Fruit fly (Drosophila melanogaster) whole organism, embryonic: ENCODE measurements around the gene Ilp6.

ENCODE experiments used
- Adf1 ChIP-seq: fragments of 200-800 bp; sonication (Bioruptor generic); IDR thresholded peaks from 2 replicates; pipeline ENCODE4 v1.3.6; 2022; ENCODE audit warnings: missing biosample characterization, missing genetic modification characterization
- BEAF-32 ChIP-seq: fragments of 200-800 bp; sonication (Bioruptor generic); optimal IDR thresholded peaks from 3 replicates; lab custom pipeline; 2017; ENCODE audit warnings: missing biosample characterization, missing genetic modification characterization, mild to moderate bottlenecking, moderate library complexity, missing genetic modification reagents
- BtbVII ChIP-seq: fragments of 200-800 bp; sonication (Bioruptor generic); optimal IDR thresholded peaks from 3 replicates; lab custom pipeline; 2017; ENCODE audit warnings: missing biosample characterization, mild to moderate bottlenecking, missing genetic modification characterization
- CG1024 ChIP-seq: fragments of 200-800 bp; sonication (Bioruptor generic); IDR thresholded peaks from 2 replicates; pipeline ENCODE4 v1.3.6; 2022; ENCODE audit warnings: missing biosample characterization, missing genetic modification characterization
- CG10366 ChIP-seq: fragments of 200-800 bp; sonication (Bioruptor generic); IDR thresholded peaks from 2 replicates; pipeline ENCODE4 v1.3.6; 2022; ENCODE audit warnings: missing biosample characterization, missing genetic modification characterization
- CG10979 ChIP-seq: fragments of 200-800 bp; sonication (Bioruptor generic); optimal IDR thresholded peaks from 2 replicates; lab custom pipeline; 2018; ENCODE audit warnings: missing biosample characterization, mild to moderate bottlenecking, missing genetic modification characterization, moderate library complexity
- CG11093 ChIP-seq: fragments of 200-800 bp; sonication (Bioruptor generic); IDR thresholded peaks from 3 replicates; pipeline ENCODE4 v1.3.6; 2022; ENCODE audit warnings: missing biosample characterization, missing genetic modification characterization
- CG11696 ChIP-seq: fragments of 200-800 bp; sonication (Bioruptor generic); IDR thresholded peaks from 2 replicates; pipeline ENCODE4 v1.3.6; 2022; ENCODE audit warnings: missing biosample characterization, missing genetic modification characterization
- CG11723 ChIP-seq: fragments of 200-800 bp; sonication (Bioruptor generic); optimal IDR thresholded peaks from 2 replicates; lab custom pipeline; 2017; ENCODE audit warnings: missing biosample characterization, mild to moderate bottlenecking, missing genetic modification characterization
- CG1233 ChIP-seq: fragments of 200-800 bp; sonication (Bioruptor generic); optimal IDR thresholded peaks from 4 replicates; lab custom pipeline; 2018; ENCODE audit warnings: missing biosample characterization, mild to moderate bottlenecking, missing genetic modification characterization
- CG13123 ChIP-seq: fragments of 200-800 bp; sonication (Bioruptor generic); optimal IDR thresholded peaks from 2 replicates; lab custom pipeline; 2016; ENCODE audit warnings: missing biosample characterization, missing genetic modification characterization
- CG15696 ChIP-seq: fragments of 200-800 bp; sonication (Bioruptor generic); optimal IDR thresholded peaks from 2 replicates; lab custom pipeline; 2019; ENCODE audit warnings: missing biosample characterization, mild to moderate bottlenecking, missing genetic modification characterization, moderate library complexity
- CG1647 ChIP-seq: fragments of 200-800 bp; sonication (Bioruptor generic); optimal IDR thresholded peaks from 3 replicates; lab custom pipeline; 2016; ENCODE audit warnings: missing biosample characterization, missing genetic modification characterization
- CG16813 ChIP-seq: fragments of 200-800 bp; sonication (Bioruptor generic); IDR thresholded peaks from 3 replicates; pipeline ENCODE4 v1.3.6; 2022; ENCODE audit warnings: missing biosample characterization, missing genetic modification characterization; ENCODE audit not compliant: partially characterized antibody
- CG17612 ChIP-seq: fragments of 200-800 bp; sonication (Bioruptor generic); IDR thresholded peaks from 2 replicates; pipeline ENCODE4 v1.3.6; 2022; ENCODE audit warnings: missing biosample characterization, missing genetic modification characterization
- CG32767 ChIP-seq: fragments of 200-800 bp; sonication (Bioruptor generic); IDR thresholded peaks from 2 replicates; pipeline ENCODE4 v1.3.6; 2022; ENCODE audit warnings: missing biosample characterization, missing genetic modification characterization
- CG34224 ChIP-seq: fragments of 200-800 bp; sonication (Bioruptor generic); IDR thresholded peaks from 3 replicates; pipeline ENCODE4 v1.3.6; 2022; ENCODE audit warnings: missing biosample characterization, missing genetic modification characterization; ENCODE audit not compliant: partially characterized antibody
- CG3995 ChIP-seq: fragments of 200-800 bp; sonication (Bioruptor generic); optimal IDR thresholded peaks from 3 replicates; lab custom pipeline; 2016; ENCODE audit warnings: missing biosample characterization, missing genetic modification characterization
- CG4730 ChIP-seq: fragments of 200-800 bp; sonication (Bioruptor generic); IDR thresholded peaks from 2 replicates; pipeline ENCODE4 v1.3.6; 2022; ENCODE audit warnings: missing biosample characterization, missing genetic modification characterization
- CG4820 ChIP-seq: fragments of 200-800 bp; sonication (Bioruptor generic); optimal IDR thresholded peaks from 3 replicates; lab custom pipeline; 2016; ENCODE audit warnings: missing biosample characterization, missing genetic modification characterization
- CG6765 ChIP-seq: fragments of 200-800 bp; sonication (Bioruptor generic); optimal IDR thresholded peaks from 3 replicates; lab custom pipeline; 2017; ENCODE audit warnings: missing biosample characterization, mild to moderate bottlenecking, missing genetic modification characterization
- CG6813 ChIP-seq: fragments of 200-800 bp; sonication (Bioruptor generic); optimal IDR thresholded peaks from 2 replicates; lab custom pipeline; 2017; ENCODE audit warnings: missing biosample characterization, missing genetic modification characterization, mild to moderate bottlenecking, moderate library complexity, missing genetic modification reagents
- CG7839 ChIP-seq: fragments of 200-800 bp; sonication (Bioruptor generic); optimal IDR thresholded peaks from 3 replicates; lab custom pipeline; 2018; ENCODE audit warnings: missing biosample characterization, mild to moderate bottlenecking, missing genetic modification characterization, moderate library complexity
- D ChIP-seq, 2 experiments: fragments of 200-800 bp in 1 of 2; fragments of >200 bp in 1 of 2; sonication (Bioruptor generic) in 1 of 2; optimal IDR thresholded peaks; 2 replicates in 1 of 2; 3 replicates in 1 of 2; lab custom pipeline; 2017; ENCODE audit warnings: mild to moderate bottlenecking in 1 of 2, missing biosample characterization in 1 of 2, missing genetic modification characterization in 1 of 2, missing genetic modification reagents in 1 of 2
- Dad ChIP-seq: fragments of 200-800 bp; sonication (Bioruptor generic); optimal IDR thresholded peaks from 3 replicates; lab custom pipeline; 2016; ENCODE audit warnings: missing biosample characterization, missing genetic modification characterization
- Dbx ChIP-seq: fragments of 200-800 bp; sonication (Bioruptor generic); IDR thresholded peaks from 3 replicates; pipeline ENCODE4 v1.3.6; 2022; ENCODE audit warnings: missing biosample characterization, missing genetic modification characterization
- E2f1 ChIP-seq: fragments of 200-800 bp; sonication (Bioruptor generic); IDR thresholded peaks from 2 replicates; pipeline ENCODE4 v1.3.6; 2022; ENCODE audit warnings: missing biosample characterization, missing genetic modification characterization
- H15 ChIP-seq: fragments of 200-800 bp; sonication (Bioruptor generic); IDR thresholded peaks from 3 replicates; pipeline ENCODE4 v1.3.6; 2022; ENCODE audit warnings: missing biosample characterization, missing genetic modification characterization
- HLHmδ ChIP-seq: fragments of 200-800 bp; sonication (Bioruptor generic); optimal IDR thresholded peaks from 2 replicates; lab custom pipeline; 2018; ENCODE audit warnings: missing biosample characterization, mild to moderate bottlenecking, missing genetic modification characterization, moderate library complexity
- Jarid2 ChIP-seq: fragments of 200-800 bp; sonication (Bioruptor generic); optimal IDR thresholded peaks from 3 replicates; lab custom pipeline; 2017; ENCODE audit warnings: mild to moderate bottlenecking, missing biosample characterization, missing genetic modification reagents, missing genetic modification characterization
- Max ChIP-seq: fragments of 200-800 bp; sonication (Bioruptor generic); optimal IDR thresholded peaks from 2 replicates; lab custom pipeline; 2016; ENCODE audit warnings: missing biosample characterization, mild to moderate bottlenecking, missing genetic modification characterization
- Myb ChIP-seq: fragments of 200-800 bp; sonication (Bioruptor generic); optimal IDR thresholded peaks from 2 replicates; lab custom pipeline; 2016; ENCODE audit warnings: missing biosample characterization, missing genetic modification characterization
- NK7.1 ChIP-seq: fragments of 200-800 bp; sonication (Bioruptor generic); optimal IDR thresholded peaks from 3 replicates; lab custom pipeline; 2016; ENCODE audit warnings: missing biosample characterization, missing genetic modification characterization
- Side ChIP-seq: fragments of 200-800 bp; sonication (Bioruptor generic); optimal IDR thresholded peaks from 2 replicates; lab custom pipeline; 2016; ENCODE audit warnings: missing biosample characterization, missing genetic modification characterization
- Sry-δ ChIP-seq: fragments of 200-800 bp; sonication (Bioruptor generic); optimal IDR thresholded peaks from 2 replicates; lab custom pipeline; 2016; ENCODE audit warnings: missing biosample characterization, missing genetic modification characterization
- Xbp1 ChIP-seq: fragments of 200-800 bp; sonication (Bioruptor generic); optimal IDR thresholded peaks from 3 replicates; lab custom pipeline; 2016; ENCODE audit warnings: missing biosample characterization, mild to moderate bottlenecking, missing genetic modification characterization
- ab ChIP-seq: fragments of 200-800 bp; sonication (Bioruptor generic); optimal IDR thresholded peaks from 2 replicates; lab custom pipeline; 2016; ENCODE audit warnings: missing biosample characterization, missing genetic modification characterization
- bab2 ChIP-seq: fragments of 200-800 bp; sonication (Bioruptor generic); optimal IDR thresholded peaks from 2 replicates; lab custom pipeline; 2016; ENCODE audit warnings: missing biosample characterization, missing genetic modification characterization
- cwo ChIP-seq: fragments of 200-800 bp; sonication (Bioruptor generic); optimal IDR thresholded peaks from 3 replicates; lab custom pipeline; 2017; ENCODE audit warnings: missing biosample characterization, missing genetic modification characterization, mild to moderate bottlenecking, moderate library complexity, missing genetic modification reagents
- ftz-f1 ChIP-seq: fragments of 200-800 bp; sonication (Bioruptor generic); optimal IDR thresholded peaks from 2 replicates; lab custom pipeline; 2016; ENCODE audit warnings: missing biosample characterization, missing genetic modification characterization
- fu2 ChIP-seq: fragments of 200-800 bp; sonication (Bioruptor generic); optimal IDR thresholded peaks from 2 replicates; lab custom pipeline; 2016; ENCODE audit warnings: missing biosample characterization, missing genetic modification characterization
- gce ChIP-seq: fragments of 200-800 bp; sonication (Bioruptor generic); IDR thresholded peaks from 3 replicates; pipeline ENCODE4 v1.3.6; 2022; ENCODE audit warnings: missing biosample characterization, missing genetic modification characterization
- grau ChIP-seq: fragments of 200-800 bp; optimal IDR thresholded peaks from 3 replicates; lab custom pipeline; 2019; ENCODE audit warnings: missing biosample characterization, mild to moderate bottlenecking, missing genetic modification characterization, moderate library complexity
- gt ChIP-seq: fragments of 200-800 bp; sonication (Bioruptor generic); IDR thresholded peaks from 2 replicates; pipeline ENCODE4 v1.3.6; 2022; ENCODE audit warnings: missing biosample characterization, missing genetic modification characterization
- klu ChIP-seq: fragments of 200-800 bp; sonication (Bioruptor generic); IDR thresholded peaks from 2 replicates; pipeline ENCODE4 v1.3.6; 2022; ENCODE audit warnings: missing biosample characterization, missing genetic modification characterization
- lmd ChIP-seq: fragments of 200-800 bp; sonication (Bioruptor generic); IDR thresholded peaks from 2 replicates; pipeline ENCODE4 v1.3.6; 2022; ENCODE audit warnings: missing biosample characterization, missing genetic modification characterization
- nmo ChIP-seq: fragments of 200-800 bp; sonication (Bioruptor generic); optimal IDR thresholded peaks from 2 replicates; lab custom pipeline; 2018; ENCODE audit warnings: missing biosample characterization, mild to moderate bottlenecking, missing genetic modification characterization, moderate library complexity
- slbo ChIP-seq: fragments of 200-800 bp; sonication (Bioruptor generic); IDR thresholded peaks from 2 replicates; pipeline ENCODE4 v1.3.6; 2022; ENCODE audit warnings: missing biosample characterization, missing genetic modification characterization
- sqz ChIP-seq: fragments of 200-800 bp; sonication (Bioruptor generic); optimal IDR thresholded peaks from 3 replicates; lab custom pipeline; 2018; ENCODE audit warnings: missing biosample characterization, mild to moderate bottlenecking, missing genetic modification characterization
- ssp ChIP-seq: fragments of 200-800 bp; sonication (Bioruptor generic); IDR thresholded peaks from 2 replicates; pipeline ENCODE4 v1.3.6; 2022; ENCODE audit warnings: missing biosample characterization, missing genetic modification characterization
- zen ChIP-seq: fragments of 200-800 bp; sonication (Bioruptor generic); optimal IDR thresholded peaks from 3 replicates; lab custom pipeline; 2018; ENCODE audit warnings: missing biosample characterization, mild to moderate bottlenecking, missing genetic modification characterization, moderate library complexity

Gene Ilp6

DNA sequence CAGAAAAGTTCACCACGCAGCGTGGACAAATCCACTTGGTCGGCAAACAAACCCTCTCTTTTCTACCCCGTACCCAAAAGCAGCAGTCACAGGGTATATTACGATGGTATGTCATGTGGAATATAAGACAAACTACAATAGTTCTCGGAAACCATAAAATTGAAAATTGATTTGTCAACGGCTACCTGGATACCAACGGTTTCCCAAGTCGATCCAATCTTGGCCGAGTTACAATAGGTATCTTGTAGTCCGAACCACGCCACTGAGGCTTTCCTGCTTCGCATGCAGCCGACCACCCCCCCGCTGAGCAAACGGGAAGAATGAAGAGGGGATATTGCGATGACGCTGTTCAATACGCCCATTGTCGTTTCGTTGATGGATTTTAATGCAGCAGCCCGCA lies 16.1 kb downstream of the Ilp6 start (continued):
- TF ChIP-seq cwo (GFP tag; lab: Kevin White, UChicago) (no peak), CG6765 (GFP tag; lab: Kevin White, UChicago) (no peak), CG10366 (GFP tag; lab: Robert Waterston, UW) (peak; percentile 57), ab (GFP tag; lab: Kevin White, UChicago) (no peak), CG1647 (GFP tag; lab: Kevin White, UChicago) (no peak), HLHmδ (GFP tag; lab: Kevin White, UChicago) (no peak), CG11723 (GFP tag; lab: Kevin White, UChicago) (no peak), grau (tag; lab: Kevin White, UChicago) (peak; percentile 39), ftz-f1 (GFP tag; lab: Kevin White, UChicago) (no peak), lmd (peak; percentile 71), NK7.1 (no peak), Side (GFP tag; lab: Kevin White, UChicago) (peak; percentile 65), Max (GFP tag; lab: Kevin White, UChicago) (no peak), CG16813 (no peak), Myb (GFP tag; lab: Kevin White, UChicago) (no peak), CG7839 (tag; lab: Kevin White, UChicago) (peak; percentile 29), Sry-δ (no peak), CG17612 (GFP tag; lab: Robert Waterston, UW) (no peak), Dad (GFP tag; lab: Kevin White, UChicago) (no peak), Dbx (GFP tag; lab: Robert Waterston, UW) (no peak), CG4730 (GFP tag; lab: Robert Waterston, UW) (peak; percentile 82), CG34224 (GFP tag; lab: Robert Waterston, UW) (no peak), CG11093 (GFP tag; lab: Robert Waterston, UW) (peak; percentile 62; the same call in 1 of the 3 replicates), bab2 (GFP tag; lab: Kevin White, UChicago) (peak; percentile 21), zen (peak; percentile 47), Xbp1 (GFP tag; lab: Kevin White, UChicago) (peak; percentile 30), klu (GFP tag; lab: Robert Waterston, UW) (no peak), D (optimal IDR thresholded peaks at IDR 0.05; lab: Kevin White, UChicago) (no peak), D (GFP tag; optimal IDR thresholded peaks at IDR 0.05; lab: Kevin White, UChicago) (peak; percentile 55), nmo (GFP tag; lab: Kevin White, UChicago) (no peak), Adf1 (GFP tag; lab: Robert Waterston, UW) (no peak), sqz (GFP tag; lab: Kevin White, UChicago) (no peak), BtbVII (GFP tag; lab: Kevin White, UChicago) (no peak), ssp (GFP tag; lab: Robert Waterston, UW) (peak; percentile 71), CG10979 (tag; lab: Kevin White, UChicago) (peak; percentile 67), CG4820 (GFP tag; lab: Kevin White, UChicago) (peak; percentile 40), H15 (GFP tag; lab: Robert Waterston, UW) (peak; percentile 75; the same call in 1 of the 3 replicates), CG32767 (GFP tag; lab: Robert Waterston, UW) (no peak; the same call in 1 of the 2 replicates), gt (peak; percentile 64), Jarid2 (GFP tag; lab: Kevin White, UChicago) (no peak), E2f1 (GFP tag; lab: Robert Waterston, UW) (peak; percentile 69), CG11696 (GFP tag; lab: Robert Waterston, UW) (peak; percentile 45; the same call in 1 of the 2 replicates), CG1233 (GFP tag; lab: Kevin White, UChicago) (no peak), CG1024 (GFP tag; lab: Robert Waterston, UW) (peak; percentile 49), fu2 (GFP tag; lab: Kevin White, UChicago) (no peak), CG3995 (no peak), CG6813 (peak; percentile 26), CG15696 (tag; lab: Kevin White, UChicago) (no peak), gce (GFP tag; lab: Robert Waterston, UW) (peak; percentile 75; the same call in 2 of the 3 replicates), CG13123 (GFP tag; lab: Kevin White, UChicago) (no peak), slbo (GFP tag; lab: Robert Waterston, UW) (peak; percentile 49), BEAF-32 (GFP tag; lab: Kevin White, UChicago) (no peak)
